Fruit fly (Drosophila melanogaster): Measurements from ENCODE around the gene Teh4.

- TF ChIP-seq pad (GFP tag; optimal IDR thresholded peaks at IDR 0.05) (no peak), kay (GFP tag; ENCODE audit: borderline replicate concordance) (no peak), CG12768 (GFP tag; optimal IDR thresholded peaks at IDR 0.05) (no peak), toe (GFP tag; optimal IDR thresholded peaks at IDR 0.05) (no peak), cic (GFP tag; optimal IDR thresholded peaks at IDR 0.05) (no peak), bab1 (GFP tag; optimal IDR thresholded peaks at IDR 0.05) (peak; percentile 75)
These were observed 39.1 kb downstream of the Teh4 start, which contains the start of the genes Rop and Ras64B for dm6 chr3L:4138804-4139521.

Data from whole organism, adult.